Fruit fly (Drosophila melanogaster) whole organism, wandering third instar larva: ENCODE data around the gene CG14024.

Experiments used
- Abd-B ChIP-seq: fragments of >200 bp; optimal IDR thresholded peaks from 2 replicates; lab custom pipeline; 2017; ENCODE audit warnings: missing biosample characterization, missing genetic modification characterization
- CG32264 ChIP-seq: fragments of 200-800 bp; sonication (Bioruptor generic); optimal IDR thresholded peaks from 2 replicates; lab custom pipeline; 2016; ENCODE audit warnings: missing biosample characterization, missing genetic modification characterization
- CG9705 ChIP-seq: fragments of 200-800 bp; sonication (Bioruptor generic); optimal IDR thresholded peaks from 2 replicates; lab custom pipeline; 2018; ENCODE audit warnings: missing biosample characterization, mild to moderate bottlenecking, missing genetic modification characterization
- CrebA ChIP-seq: fragments of 200-800 bp; sonication (Bioruptor generic); optimal IDR thresholded peaks from 2 replicates; lab custom pipeline; 2016; ENCODE audit warnings: missing biosample characterization, mild to moderate bottlenecking, missing genetic modification characterization, borderline replicate concordance
- Dif ChIP-seq: fragments of 200-275, 200-300 bp; sonication (Bioruptor generic); optimal IDR thresholded peaks from 2 replicates; lab custom pipeline; 2018; ENCODE audit warnings: missing biosample characterization, missing genetic modification characterization; ENCODE audit not compliant: partially characterized antibody
- GATAd ChIP-seq: sonication (Bioruptor generic); optimal IDR thresholded peaks from 2 replicates; lab custom pipeline; 2016; ENCODE audit warnings: missing biosample characterization, missing genetic modification characterization
- HLH106 ChIP-seq: fragments of 200-800 bp; optimal IDR thresholded peaks from 3 replicates; lab custom pipeline; 2019; ENCODE audit warnings: missing biosample characterization, mild to moderate bottlenecking, missing genetic modification characterization, moderate library complexity
- Hr78 ChIP-seq: fragments of >200 bp; optimal IDR thresholded peaks from 2 replicates; lab custom pipeline; 2017; ENCODE audit warnings: missing biosample characterization, missing genetic modification characterization
- Hr83 ChIP-seq: fragments of 200-300 bp; sonication (Bioruptor generic); optimal IDR thresholded peaks from 2 replicates; lab custom pipeline; 2016; ENCODE audit warnings: missing biosample characterization, mild to moderate bottlenecking, missing genetic modification characterization, moderate library complexity; ENCODE audit not compliant: poor library complexity, severe bottlenecking
- Jra ChIP-seq: sonication (Bioruptor generic); optimal IDR thresholded peaks from 2 replicates; lab custom pipeline; 2016; ENCODE audit warnings: missing biosample characterization, missing genetic modification characterization
- Mio ChIP-seq: sonication (Bioruptor generic); optimal IDR thresholded peaks from 2 replicates; lab custom pipeline; 2016; ENCODE audit warnings: missing biosample characterization, missing genetic modification characterization
- Myc ChIP-seq: fragments of >200 bp; optimal IDR thresholded peaks from 2 replicates; lab custom pipeline; 2017
- N ChIP-seq: fragments of >200 bp; optimal IDR thresholded peaks from 2 replicates; lab custom pipeline; 2018; ENCODE audit warnings: missing biosample characterization, missing external identifiers, missing genetic modification characterization
- OdsH ChIP-seq: fragments of 200-800 bp; sonication (Bioruptor generic); optimal IDR thresholded peaks from 2 replicates; lab custom pipeline; 2016; ENCODE audit warnings: missing biosample characterization, mild to moderate bottlenecking, missing genetic modification characterization
- Rel ChIP-seq, 2 experiments: fragments of 200-800 bp; sonication (Bioruptor generic) in 1 of 2; optimal IDR thresholded peaks; 2 replicates in 1 of 2; 3 replicates in 1 of 2; lab custom pipeline; 2016 to 2019; ENCODE audit warnings: mild to moderate bottlenecking in 2 of 2, missing biosample characterization in 2 of 2, missing genetic modification characterization in 2 of 2, moderate library complexity in 1 of 2
- Sp1 ChIP-seq: fragments of 200-800 bp; sonication (Bioruptor generic); optimal IDR thresholded peaks from 3 replicates; lab custom pipeline; 2019; ENCODE audit warnings: missing biosample characterization, mild to moderate bottlenecking, missing genetic modification characterization, moderate library complexity
- Vsx2 ChIP-seq: fragments of 200-300, 225-300 bp; sonication (Bioruptor generic); optimal IDR thresholded peaks from 2 replicates; lab custom pipeline; 2018; ENCODE audit warnings: missing biosample characterization, missing genetic modification characterization; ENCODE audit not compliant: partially characterized antibody
- br ChIP-seq: fragments of 200-800 bp; sonication (Bioruptor generic); optimal IDR thresholded peaks from 2 replicates; lab custom pipeline; 2016; ENCODE audit warnings: missing biosample characterization, missing genetic modification characterization
- ey ChIP-seq: fragments of 200-800 bp; sonication (Bioruptor generic); optimal IDR thresholded peaks from 2 replicates; lab custom pipeline; 2016; ENCODE audit warnings: missing biosample characterization, missing genetic modification characterization
- foxo ChIP-seq, 2 experiments: fragments of 200-800 bp; sonication (Bioruptor generic); optimal IDR thresholded peaks; 2 replicates in 1 of 2; 3 replicates in 1 of 2; lab custom pipeline; 2016 to 2017; ENCODE audit warnings: missing biosample characterization in 2 of 2, missing genetic modification characterization in 2 of 2
- fru ChIP-seq: fragments of 200-800 bp; sonication (Bioruptor generic); optimal IDR thresholded peaks from 3 replicates; lab custom pipeline; 2016; ENCODE audit warnings: missing biosample characterization, mild to moderate bottlenecking, missing genetic modification characterization
- h ChIP-seq: fragments of 200-800 bp; sonication (Bioruptor generic); optimal IDR thresholded peaks from 3 replicates; lab custom pipeline; 2016; ENCODE audit warnings: missing biosample characterization, mild to moderate bottlenecking, missing genetic modification characterization
- jim ChIP-seq: fragments of 175-275, 200-325 bp; sonication (Bioruptor generic); optimal IDR thresholded peaks from 2 replicates; lab custom pipeline; 2016; ENCODE audit warnings: missing biosample characterization, mild to moderate bottlenecking, missing genetic modification characterization
- lola ChIP-seq: fragments of >200 bp; optimal IDR thresholded peaks from 2 replicates; lab custom pipeline; 2017; ENCODE audit warnings: missing biosample characterization, missing genetic modification characterization
- pan ChIP-seq: fragments of >200 bp; optimal IDR thresholded peaks from 2 replicates; lab custom pipeline; 2017
- psq ChIP-seq: fragments of 200-800 bp; sonication (Bioruptor generic); optimal IDR thresholded peaks from 3 replicates; lab custom pipeline; 2017; ENCODE audit warnings: missing biosample characterization, mild to moderate bottlenecking, missing genetic modification characterization, moderate library complexity
- rgr ChIP-seq: fragments of 200-800 bp; sonication (Bioruptor generic); optimal IDR thresholded peaks from 3 replicates; lab custom pipeline; 2016; ENCODE audit warnings: missing biosample characterization, mild to moderate bottlenecking, missing genetic modification characterization
- sage ChIP-seq: fragments of 200-800 bp; sonication (Bioruptor generic); optimal IDR thresholded peaks from 2 replicates; lab custom pipeline; 2016; ENCODE audit warnings: missing biosample characterization, mild to moderate bottlenecking, missing genetic modification characterization
- sv ChIP-seq: fragments of 200-800 bp; sonication (Bioruptor generic); optimal IDR thresholded peaks from 3 replicates; lab custom pipeline; 2016; ENCODE audit warnings: missing biosample characterization, missing genetic modification characterization

Gene CG14024

dm6 chr2L:5303044-5303904 is 11.4 kb downstream of the CG14024 start:
- no peak for TF ChIP-seq OdsH (GFP tag; lab: Kevin White, UChicago)
- no peak for TF ChIP-seq rgr (GFP tag; lab: Kevin White, UChicago)
- TF ChIP-seq Rel (GFP tag; optimal IDR thresholded peaks at IDR 0.05; lab: Kevin White, UChicago), result no peak
- peak; percentile 22 for TF ChIP-seq Rel (tag; optimal IDR thresholded peaks at IDR 0.05; lab: Kevin White, UChicago)
- no peak for TF ChIP-seq Mio
- no peak for TF ChIP-seq CG9705 (GFP tag; lab: Kevin White, UChicago)
- TF ChIP-seq psq (GFP tag; lab: Kevin White, UChicago), result no peak
- no peak for TF ChIP-seq N (GFP tag; lab: Kevin White, UChicago)
- TF ChIP-seq sv, result no peak
- peak in 1 of 2 experiments; percentile 15 for TF ChIP-seq foxo (GFP tag; optimal IDR thresholded peaks at IDR 0.05; lab: Kevin White, UChicago)
- TF ChIP-seq Vsx2 (GFP tag; lab: Kevin White, UChicago), result no peak
- TF ChIP-seq fru, result no peak
- TF ChIP-seq CrebA, result no peak
- TF ChIP-seq, all 38 proteins: peak for 2

- TF ChIP-seq Dif, result no peak
- no peak for TF ChIP-seq h (GFP tag; lab: Kevin White, UChicago)
- no peak for TF ChIP-seq Jra (GFP tag; lab: Kevin White, UChicago)
- no peak for TF ChIP-seq fru
- no peak for TF ChIP-seq Rel (GFP tag; optimal IDR thresholded peaks at IDR 0.05; lab: Kevin White, UChicago)
- TF ChIP-seq Rel (tag; optimal IDR thresholded peaks at IDR 0.05; lab: Kevin White, UChicago), result no peak
- TF ChIP-seq lola (GFP tag; lab: Kevin White, UChicago), result no peak
- no peak for TF ChIP-seq HLH106
- no peak for TF ChIP-seq OdsH (GFP tag; lab: Kevin White, UChicago)
- no peak for TF ChIP-seq Hr78 (GFP tag; lab: Kevin White, UChicago)
- TF ChIP-seq CG32264 (GFP tag; lab: Kevin White, UChicago), result no peak
- TF ChIP-seq Vsx2 (GFP tag; lab: Kevin White, UChicago), result no peak
Observed at dm6 chr2L:5302692-5303043, 12.0 kb downstream of the CG14024 start.

DNA sequence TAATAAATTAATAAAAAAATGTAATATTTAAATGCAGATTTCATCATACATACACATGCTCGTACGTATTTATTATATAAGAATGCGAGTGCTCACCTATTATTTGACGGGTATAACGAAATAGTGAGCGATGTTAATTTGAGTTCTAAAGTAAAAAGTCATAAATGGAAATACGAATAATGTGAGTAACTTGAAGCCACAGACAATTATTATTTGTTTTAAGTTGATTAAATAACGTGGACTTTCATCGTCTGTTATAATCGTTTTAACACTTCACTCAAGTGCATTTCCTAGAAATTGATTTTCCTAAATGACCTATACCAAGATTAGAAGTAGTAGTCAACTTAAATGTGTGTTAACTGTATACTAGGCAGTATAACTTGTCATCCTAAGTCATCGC is 12.4 kb downstream of the CG14024 start:
- no peak for TF ChIP-seq fru
- TF ChIP-seq CG32264 (GFP tag; lab: Kevin White, UChicago), result no peak
- TF ChIP-seq br (GFP tag; lab: Kevin White, UChicago), result no peak
- no peak for TF ChIP-seq sage (GFP tag; lab: Kevin White, UChicago)
- TF ChIP-seq pan (lab: Kevin White, UChicago), result no peak
- TF ChIP-seq Jra (GFP tag; lab: Kevin White, UChicago), result no peak
- TF ChIP-seq psq (GFP tag; lab: Kevin White, UChicago), result no peak
- no peak for TF ChIP-seq Myc (lab: Kevin White, UChicago)
- no peak for TF ChIP-seq jim (GFP tag; lab: Kevin White, UChicago)
- no peak for TF ChIP-seq Abd-B (GFP tag; lab: Kevin White, UChicago)
- no peak for TF ChIP-seq h (GFP tag; lab: Kevin White, UChicago)
- TF ChIP-seq OdsH (GFP tag; lab: Kevin White, UChicago), result no peak
- no peak for TF ChIP-seq ey (GFP tag; lab: Kevin White, UChicago)
- TF ChIP-seq Dif, result no peak
- no peak for TF ChIP-seq Rel (GFP tag; optimal IDR thresholded peaks at IDR 0.05; lab: Kevin White, UChicago)
- TF ChIP-seq Rel (tag; optimal IDR thresholded peaks at IDR 0.05; lab: Kevin White, UChicago), result no peak
- no peak for TF ChIP-seq Hr83 (GFP tag; lab: Kevin White, UChicago)
- no peak for TF ChIP-seq Vsx2 (GFP tag; lab: Kevin White, UChicago)
- TF ChIP-seq GATAd, result no peak
- no peak for TF ChIP-seq Sp1 (GFP tag; lab: Kevin White, UChicago)

DNA sequence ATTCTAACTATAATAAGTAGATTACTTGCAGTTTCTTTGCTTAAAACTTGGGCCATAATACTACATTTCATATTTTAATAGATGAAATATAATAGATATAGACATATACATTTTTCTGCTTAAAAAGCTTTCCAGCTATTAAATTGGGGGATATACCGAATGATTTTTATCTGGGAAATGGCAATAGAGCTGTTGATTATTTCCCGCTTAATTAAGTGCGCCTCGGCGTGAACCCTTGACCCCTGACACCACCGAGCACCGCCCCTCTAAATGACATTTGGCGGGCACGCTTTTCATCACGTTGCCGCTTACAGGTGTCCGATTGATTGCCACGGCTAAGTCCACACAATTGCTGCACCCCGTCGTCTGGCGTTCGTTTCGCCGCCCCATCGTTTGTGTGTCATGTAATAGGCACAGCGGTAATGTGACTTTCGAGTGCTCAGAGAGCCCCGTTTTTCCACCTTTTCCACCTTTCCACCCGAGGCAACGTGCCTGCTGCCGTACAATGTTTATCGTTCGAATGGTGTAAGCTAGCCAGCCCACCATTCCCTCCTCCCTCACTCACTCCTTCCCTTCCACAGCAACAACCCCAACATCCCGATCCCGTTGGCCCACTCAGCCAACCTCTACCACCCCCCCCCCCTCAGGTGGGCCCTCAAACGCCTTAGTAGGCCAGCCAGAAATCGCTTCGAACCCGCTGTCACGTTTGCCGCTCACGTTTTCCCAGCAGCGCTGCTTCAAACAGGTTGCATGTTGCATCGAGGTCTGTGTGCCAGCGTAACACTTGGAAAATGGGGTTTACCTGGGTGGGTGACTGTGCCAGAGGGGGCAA is 13.7 kb downstream of the CG14024 start:
- TF ChIP-seq foxo (GFP tag; optimal IDR thresholded peaks at IDR 0.05; lab: Kevin White, UChicago) (no peak), Rel (GFP tag; optimal IDR thresholded peaks at IDR 0.05; lab: Kevin White, UChicago) (no peak), Rel (tag; optimal IDR thresholded peaks at IDR 0.05; lab: Kevin White, UChicago) (peak; percentile 67)
- TF ChIP-seq, all 38 proteins: peak for 1
